Fruit fly (Drosophila melanogaster): ENCODE measurements around the gene lcs.

Gene lcs

DNA sequence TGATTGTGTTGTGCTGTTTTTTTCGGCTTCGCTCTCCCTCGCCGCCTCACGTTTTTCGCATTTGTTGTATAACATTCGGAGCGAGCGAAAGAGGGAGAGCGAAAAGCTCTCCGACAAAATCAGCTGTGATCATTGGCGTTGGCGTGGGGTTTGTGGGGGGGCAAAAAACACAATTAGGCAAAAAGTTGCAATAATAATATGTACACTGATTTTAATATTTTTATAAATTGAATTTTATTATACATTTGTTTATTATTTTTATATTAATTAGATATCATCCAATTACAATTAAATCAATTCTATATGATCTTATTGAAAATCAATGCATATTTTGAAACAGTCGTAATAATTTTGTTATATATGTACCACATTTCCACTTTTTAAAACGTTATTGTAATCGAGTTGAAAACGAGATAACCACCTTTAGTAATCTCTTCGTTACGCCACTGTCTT is 21.5 kb downstream of the lcs start (continued):
- TF ChIP-seq unpg (GFP tag; optimal IDR thresholded peaks at IDR 0.05) (peak; percentile 40), ttk (GFP tag; IDR thresholded peaks at IDR 0.05) (no peak), MTF-1 (GFP tag; optimal IDR thresholded peaks at IDR 0.05; ENCODE audit: borderline replicate concordance) (no peak), CG16813 (GFP tag; IDR thresholded peaks at IDR 0.05; ENCODE audit: partially characterized antibody) (no peak), CG11093 (GFP tag; IDR thresholded peaks at IDR 0.05) (no peak), CG2678 (tag; optimal IDR thresholded peaks at IDR 0.05) (peak; percentile 75), Drgx (GFP tag; IDR thresholded peaks at IDR 0.05) (peak; percentile 36; the same call in 1 of the 2 replicates), Lpt (GFP tag; optimal IDR thresholded peaks at IDR 0.05) (no peak), CG32767 (GFP tag; IDR thresholded peaks at IDR 0.05) (no peak), MBD-R2 (GFP tag; IDR thresholded peaks at IDR 0.05) (no peak; the same call in 1 of the 2 replicates), vfl (GFP tag; optimal IDR thresholded peaks at IDR 0.05) (no peak), CG11456 (GFP tag; IDR thresholded peaks at IDR 0.05) (no peak), schlank (tag; optimal IDR thresholded peaks at IDR 0.05) (no peak), CG3847 (GFP tag; IDR thresholded peaks at IDR 0.05) (peak; percentile 13; the same call in 1 of the 2 replicates), CG12299 (tag; optimal IDR thresholded peaks at IDR 0.05) (no peak), lmd (GFP tag; IDR thresholded peaks at IDR 0.05) (peak; percentile 47; the same call in 1 of the 2 replicates), aop (GFP tag; IDR thresholded peaks at IDR 0.05) (no peak), CTCF (GFP tag; optimal IDR thresholded peaks at IDR 0.05) (no peak), D (optimal IDR thresholded peaks at IDR 0.05) (no peak), D (GFP tag; optimal IDR thresholded peaks at IDR 0.05) (no peak), MESR4 (GFP tag; optimal IDR thresholded peaks at IDR 0.05) (no peak), CG34376 (GFP tag; optimal IDR thresholded peaks at IDR 0.05) (no peak), CG10431 (GFP tag; optimal IDR thresholded peaks at IDR 0.05) (no peak), Scr (GFP tag; IDR thresholded peaks at IDR 0.05; ENCODE audit: partially characterized antibody) (no peak), CG10366 (GFP tag; IDR thresholded peaks at IDR 0.05) (peak; percentile 16; the same call in 1 of the 2 replicates), Spps (tag; optimal IDR thresholded peaks at IDR 0.05) (no peak), bsh (GFP tag; optimal IDR thresholded peaks at IDR 0.05) (peak in 1 of 2 experiments; percentile 37), toy (GFP tag; IDR thresholded peaks at IDR 0.05) (no peak), pho (GFP tag; optimal IDR thresholded peaks at IDR 0.05) (no peak), TFAM (GFP tag; optimal IDR thresholded peaks at IDR 0.05) (no peak), stc (GFP tag; IDR thresholded peaks at IDR 0.05) (no peak), CG14710 (tag; optimal IDR thresholded peaks at IDR 0.05) (no peak), CG33213 (GFP tag; optimal IDR thresholded peaks at IDR 0.05) (no peak), CG10959 (GFP tag; IDR thresholded peaks at IDR 0.05) (no peak), CG8290 (GFP tag; optimal IDR thresholded peaks at IDR 0.05) (no peak), CG8290 (tag; optimal IDR thresholded peaks at IDR 0.05) (no peak), sc (optimal IDR thresholded peaks at IDR 0.05) (no peak), sc (GFP tag; optimal IDR thresholded peaks at IDR 0.05) (no peak), ro (GFP tag; IDR thresholded peaks at IDR 0.05) (no peak), sob (GFP tag; IDR thresholded peaks at IDR 0.05) (no peak), Dp (GFP tag; optimal IDR thresholded peaks at IDR 0.05) (no peak), wek (GFP tag; optimal IDR thresholded peaks at IDR 0.05) (no peak), CG8924 (tag; optimal IDR thresholded peaks at IDR 0.05) (peak; percentile 59), CG17802 (tag; optimal IDR thresholded peaks at IDR 0.05) (no peak), CG10565 (GFP tag; optimal IDR thresholded peaks at IDR 0.05) (no peak), E2f1 (GFP tag; IDR thresholded peaks at IDR 0.05) (no peak), CG6813 (GFP tag; optimal IDR thresholded peaks at IDR 0.05) (peak; percentile 19), CG31365 (tag; optimal IDR thresholded peaks at IDR 0.05) (no peak), CG12155 (GFP tag; optimal IDR thresholded peaks at IDR 0.05) (peak; percentile 27), CG10147 (GFP tag; optimal IDR thresholded peaks at IDR 0.05) (peak; percentile 49), Ravus (GFP tag; IDR thresholded peaks at IDR 0.05) (no peak), pum (GFP tag; optimal IDR thresholded peaks at IDR 0.05) (no peak), az2 (GFP tag; optimal IDR thresholded peaks at IDR 0.05) (peak; percentile 14)
